Worm (Caenorhabditis elegans) whole organism, midembryonic: Measurements from ENCODE around the gene Y46G5A.39.
"Not testable (repeated sequence)": the region's sequence is repeated elsewhere in the genome, so short reads cannot be mapped to it uniquely, and the experiment has no call there.

Experiments
- T22C8.4 ChIP-seq: fragments of 200-800 bp; sonication (Bioruptor generic); IDR thresholded peaks from 2 replicates; pipeline ENCODE4 v1.3.6; 2022; ENCODE audit warnings: missing genetic modification characterization, missing compliant biosample characterization
- cog-1 ChIP-seq: sonication (generic microtip); optimal IDR thresholded peaks from 2 replicates; lab custom pipeline; 2016; ENCODE audit warnings: missing genetic modification characterization, missing compliant biosample characterization
- klf-2 ChIP-seq: fragments of 200-800 bp; sonication (Bioruptor generic); conservative IDR thresholded peaks from 2 replicates; pipeline ENCODE4 v1.3.6; 2022; ENCODE audit warnings: missing genetic modification reagents, missing genetic modification characterization, missing compliant biosample characterization
- ref-1 ChIP-seq: fragments of 200-800 bp; sonication (Bioruptor generic); conservative IDR thresholded peaks from 2 replicates; pipeline ENCODE4 v1.3.6; 2022; ENCODE audit warnings: missing genetic modification reagents, missing genetic modification characterization, missing compliant biosample characterization
- tab-1 ChIP-seq: fragments of 200-800 bp; sonication (Bioruptor generic); IDR thresholded peaks from 2 replicates; pipeline ENCODE4 v1.3.6; 2022; ENCODE audit warnings: missing genetic modification characterization, missing compliant biosample characterization
- ztf-23 ChIP-seq: fragments of 200-800 bp; sonication (Bioruptor generic); IDR thresholded peaks from 2 replicates; pipeline ENCODE4 v1.3.6; 2022; ENCODE audit warnings: missing genetic modification reagents, missing genetic modification characterization, missing compliant biosample characterization
- ztf-29 ChIP-seq: fragments of 200-800 bp; sonication (Bioruptor generic); IDR thresholded peaks from 2 replicates; pipeline ENCODE4 v1.3.6; 2022; ENCODE audit warnings: missing genetic modification reagents, missing genetic modification characterization, missing compliant biosample characterization

DNA sequence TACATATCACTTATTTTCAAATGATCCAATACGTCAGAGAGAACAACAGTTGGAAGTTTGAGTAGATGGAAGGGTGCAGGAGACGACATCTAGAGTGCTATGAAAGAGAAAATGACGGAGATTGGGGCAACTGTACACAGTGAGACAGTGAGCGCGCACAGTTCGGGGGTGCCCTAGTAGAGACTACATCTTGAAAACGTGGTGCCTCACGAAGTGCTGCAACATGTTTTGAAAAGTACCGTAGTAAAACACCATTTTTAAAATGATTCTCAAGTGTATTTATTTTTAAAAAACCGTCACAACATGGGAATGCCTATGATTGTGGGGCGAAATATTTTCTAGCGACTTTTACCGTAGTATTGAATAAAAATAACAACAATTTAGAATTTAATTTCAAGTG, at the start of gene Y46G5A.39:
- not testable (repeated sequence) for TF ChIP-seq T22C8.4 (GFP tag; lab: Robert Waterston, UW); ref-1 (GFP tag; lab: Robert Waterston, UW); tab-1 (GFP tag; lab: Robert Waterston, UW); cog-1 (tag; lab: Kevin White, UChicago); ztf-29; klf-2 (GFP tag; lab: Robert Waterston, UW); ztf-23 (GFP tag; lab: Robert Waterston, UW)
